In genomic region chrV:18934539-18934938, ce11 we compare ENCODE assay signal across 5 worm cellular contexts.
TF ChIP-seq lines count a peak whose summit lies in the region.

No protein-coding gene starts in this region.

TF ChIP-seq in whole organism, L1 larva, 84 proteins besides CTCF, POLR2A, EP300 and RAD21 (continues in another document):
- TF ChIP-seq nhr-85 (tag; lab: Kevin White, UChicago) (peak; percentile 12), sup-37 (GFP tag; optimal IDR thresholded peaks at IDR 0.05; lab: Kevin White, UChicago) (no peak), fos-1 (tag; optimal IDR thresholded peaks at IDR 0.05; lab: Kevin White, UChicago) (no peak), lin-35 (GFP tag; optimal IDR thresholded peaks at IDR 0.05; lab: Kevin White, UChicago) (no peak), Y116A8C.19 (tag; optimal IDR thresholded peaks at IDR 0.05; lab: Kevin White, UChicago; ENCODE audit: borderline replicate concordance) (no peak), lin-13 (GFP tag; optimal IDR thresholded peaks at IDR 0.05; lab: Kevin White, UChicago) (no peak), efl-1 (optimal IDR thresholded peaks at IDR 0.05; lab: Kevin White, UChicago) (no peak), efl-1 (GFP tag; optimal IDR thresholded peaks at IDR 0.05 in 1 of 2; lab: Kevin White, UChicago) (peak in 1 of 2 experiments; percentile 11), dsc-1 (tag; optimal IDR thresholded peaks at IDR 0.05; lab: Kevin White, UChicago) (no peak), ces-1 (GFP tag; optimal IDR thresholded peaks at IDR 0.05; lab: Kevin White, UChicago) (no peak), C34B4.2 (tag; optimal IDR thresholded peaks at IDR 0.05; lab: Kevin White, UChicago) (no peak), mef-2 (tag; optimal IDR thresholded peaks at IDR 0.05; lab: Kevin White, UChicago) (no peak), skn-1 (tag; optimal IDR thresholded peaks at IDR 0.05; lab: Kevin White, UChicago) (no peak), F16B12.6 (tag; optimal IDR thresholded peaks at IDR 0.05; lab: Kevin White, UChicago) (no peak), nhr-47 (tag; optimal IDR thresholded peaks at IDR 0.05; lab: Kevin White, UChicago) (no peak), irx-1 (tag; optimal IDR thresholded peaks at IDR 0.05; lab: Kevin White, UChicago) (no peak), nhr-28 (tag; optimal IDR thresholded peaks at IDR 0.05; lab: Kevin White, UChicago) (no peak), fkh-10 (GFP tag; optimal IDR thresholded peaks at IDR 0.05; lab: Kevin White, UChicago) (no peak), sptf-1 (tag; optimal IDR thresholded peaks at IDR 0.05; lab: Kevin White, UChicago) (no peak)

TF ChIP-seq in whole organism, L2 larva, 48 proteins besides CTCF, POLR2A, EP300 and RAD21:
- TF ChIP-seq nhr-10 (tag; optimal IDR thresholded peaks at IDR 0.05; lab: Kevin White, UChicago) (no peak), lsy-2 (tag; optimal IDR thresholded peaks at IDR 0.05; lab: Kevin White, UChicago) (no peak), nhr-25 (tag; optimal IDR thresholded peaks at IDR 0.05; lab: Kevin White, UChicago) (peak; percentile 11)
TF ChIP-seq in whole organism, L2 larva: peak in this region for 1.

TF ChIP-seq in whole organism, L3 larva, 47 proteins besides CTCF, POLR2A, EP300 and RAD21:
- TF ChIP-seq nhr-67 (tag; optimal IDR thresholded peaks at IDR 0.05; lab: Kevin White, UChicago) = no peak
- peak; percentile 1 for TF ChIP-seq nhr-23 (tag; optimal IDR thresholded peaks at IDR 0.05; lab: Kevin White, UChicago)
TF ChIP-seq in whole organism, L3 larva: peak in this region for 1.

TF ChIP-seq in whole organism, L4 larva, 104 proteins besides CTCF, POLR2A, EP300 and RAD21:
- TF ChIP-seq hlh-30 (tag; optimal IDR thresholded peaks at IDR 0.05; lab: Kevin White, UChicago; ENCODE audit: insufficient read depth) = peak; percentile 40
- TF ChIP-seq ceh-44 (GFP tag; IDR thresholded peaks at IDR 0.05; lab: Robert Waterston, UW) = no peak
- no peak for TF ChIP-seq lim-7 (GFP tag; IDR thresholded peaks at IDR 0.05; lab: Robert Waterston, UW)
- TF ChIP-seq duxl-1 (tag; optimal IDR thresholded peaks at IDR 0.05; lab: Kevin White, UChicago; ENCODE audit: poor library complexity) = no peak
- TF ChIP-seq mdl-1 (tag; optimal IDR thresholded peaks at IDR 0.05; lab: Kevin White, UChicago) = peak in 1 of 2 experiments; percentile 23
- TF ChIP-seq nhr-28 (tag; optimal IDR thresholded peaks at IDR 0.05; lab: Kevin White, UChicago) = peak; percentile 99
- TF ChIP-seq nhr-77 (tag; optimal IDR thresholded peaks at IDR 0.05; lab: Kevin White, UChicago) = peak; percentile 18
- no peak for TF ChIP-seq lin-29 (GFP tag; IDR thresholded peaks at IDR 0.05; lab: Robert Waterston, UW)

TF ChIP-seq in whole organism, late embryonic, 69 proteins besides CTCF, POLR2A, EP300 and RAD21:
- TF ChIP-seq pag-3 (tag; optimal IDR thresholded peaks at IDR 0.05; lab: Kevin White, UChicago; ENCODE audit: borderline replicate concordance) (no peak), nhr-11 (tag; optimal IDR thresholded peaks at IDR 0.05; lab: Kevin White, UChicago) (peak; percentile 6), ttx-3 (tag; optimal IDR thresholded peaks at IDR 0.05; lab: Kevin White, UChicago) (no peak), C08G9.2 (tag; optimal IDR thresholded peaks at IDR 0.05; lab: Kevin White, UChicago) (no peak)

Comparison
In these comparisons a context has a peak if more than half of its experiments do, and no peak if none do; other contexts are left out.
1. Of the 29 proteins assayed by ChIP-seq in both whole organism, L4 larva and whole organism, L1 larva: peak only in whole organism, L4 larva: nhr-28 and nhr-77; only in whole organism, L1 larva: none; in both: none; in neither: 26; mixed calls (peak in some experiments, not most) for 1.